Worm (Caenorhabditis elegans) whole organism, young adult: ENCODE results near the gene mec-7.

Experiments used
- F57C9.4 ChIP-seq: sonication (generic microtip); optimal IDR thresholded peaks from 2 replicates; lab custom pipeline; 2017; ENCODE audit warnings: mild to moderate bottlenecking, missing genetic modification characterization, missing compliant biosample characterization
- Y53G8AR.9 ChIP-seq: fragments of 200-800 bp; sonication (Bioruptor generic); conservative IDR thresholded peaks from 2 replicates; pipeline ENCODE4 v1.3.6; 2022; ENCODE audit warnings: missing genetic modification reagents, missing genetic modification characterization, missing compliant biosample characterization
- atf-7 ChIP-seq: sonication (generic microtip); optimal IDR thresholded peaks from 2 replicates; lab custom pipeline; 2017; ENCODE audit warnings: mild to moderate bottlenecking, missing genetic modification characterization, missing compliant biosample characterization
- nfya-2 ChIP-seq: fragments of 200-800 bp; sonication (Bioruptor generic); IDR thresholded peaks from 2 replicates; pipeline ENCODE4 v1.3.6; 2022; ENCODE audit warnings: missing genetic modification reagents, missing genetic modification characterization, missing compliant biosample characterization
- sea-2 ChIP-seq: fragments of 200-800 bp; sonication (Bioruptor generic); IDR thresholded peaks from 2 replicates; pipeline ENCODE4 v1.3.6; 2022; ENCODE audit warnings: missing genetic modification characterization, missing compliant biosample characterization

- TF ChIP-seq atf-7 (tag; lab: Kevin White, UChicago) (no peak), Y53G8AR.9 (no peak), sea-2 (GFP tag; lab: Robert Waterston, UW) (no peak), nfya-2 (no peak), F57C9.4 (no peak)
These were observed 48.9 kb downstream of the mec-7 start, which contains the start of gene vit-1 for ce11 chrX:7727601-7728000.
